Fruit fly (Drosophila melanogaster): ENCODE data around the gene bves.

dm6 chrX:21127267-21127666 is 73.5 kb downstream of the bves start:
- TF ChIP-seq lz (GFP tag; optimal IDR thresholded peaks at IDR 0.05) (no peak), CG6163 (GFP tag; IDR thresholded peaks at IDR 0.05) (no peak; the same call in 1 of the 3 replicates), CG16779 (tag; optimal IDR thresholded peaks at IDR 0.05) (peak; percentile 1)

All from whole organism, prepupa.